Fruit fly (Drosophila melanogaster) whole organism, wandering third instar larva: ENCODE measurements around the gene r.
A peak's percentile ranks its signal among the peaks of the same experiment; 100 is the strongest.

Source experiments
- Abd-B ChIP-seq: fragments of >200 bp; optimal IDR thresholded peaks from 2 replicates; lab custom pipeline; 2017; ENCODE audit warnings: missing biosample characterization, missing genetic modification characterization
- CG32264 ChIP-seq: fragments of 200-800 bp; sonication (Bioruptor generic); optimal IDR thresholded peaks from 2 replicates; lab custom pipeline; 2016; ENCODE audit warnings: missing biosample characterization, missing genetic modification characterization
- CG9705 ChIP-seq: fragments of 200-800 bp; sonication (Bioruptor generic); optimal IDR thresholded peaks from 2 replicates; lab custom pipeline; 2018; ENCODE audit warnings: missing biosample characterization, mild to moderate bottlenecking, missing genetic modification characterization
- CrebA ChIP-seq: fragments of 200-800 bp; sonication (Bioruptor generic); optimal IDR thresholded peaks from 2 replicates; lab custom pipeline; 2016; ENCODE audit warnings: missing biosample characterization, mild to moderate bottlenecking, missing genetic modification characterization, borderline replicate concordance
- Dfd ChIP-seq: fragments of >200 bp; optimal IDR thresholded peaks from 2 replicates; lab custom pipeline; 2017; ENCODE audit warnings: missing biosample characterization, missing genetic modification characterization
- Dif ChIP-seq: fragments of 200-275, 200-300 bp; sonication (Bioruptor generic); optimal IDR thresholded peaks from 2 replicates; lab custom pipeline; 2018; ENCODE audit warnings: missing biosample characterization, missing genetic modification characterization; ENCODE audit not compliant: partially characterized antibody
- GATAd ChIP-seq: sonication (Bioruptor generic); optimal IDR thresholded peaks from 2 replicates; lab custom pipeline; 2016; ENCODE audit warnings: missing biosample characterization, missing genetic modification characterization
- HLH106 ChIP-seq: fragments of 200-800 bp; optimal IDR thresholded peaks from 3 replicates; lab custom pipeline; 2019; ENCODE audit warnings: missing biosample characterization, mild to moderate bottlenecking, missing genetic modification characterization, moderate library complexity
- Hnf4 ChIP-seq: fragments of 200-800 bp; sonication (Bioruptor generic); optimal IDR thresholded peaks from 2 replicates; lab custom pipeline; 2016; ENCODE audit warnings: missing biosample characterization, mild to moderate bottlenecking, missing genetic modification characterization
- Hr78 ChIP-seq: fragments of >200 bp; optimal IDR thresholded peaks from 2 replicates; lab custom pipeline; 2017; ENCODE audit warnings: missing biosample characterization, missing genetic modification characterization
- Jra ChIP-seq: sonication (Bioruptor generic); optimal IDR thresholded peaks from 2 replicates; lab custom pipeline; 2016; ENCODE audit warnings: missing biosample characterization, missing genetic modification characterization
- Mio ChIP-seq: sonication (Bioruptor generic); optimal IDR thresholded peaks from 2 replicates; lab custom pipeline; 2016; ENCODE audit warnings: missing biosample characterization, missing genetic modification characterization
- Myc ChIP-seq: fragments of >200 bp; optimal IDR thresholded peaks from 2 replicates; lab custom pipeline; 2017
- N ChIP-seq: fragments of >200 bp; optimal IDR thresholded peaks from 2 replicates; lab custom pipeline; 2018; ENCODE audit warnings: missing biosample characterization, missing external identifiers, missing genetic modification characterization
- OdsH ChIP-seq: fragments of 200-800 bp; sonication (Bioruptor generic); optimal IDR thresholded peaks from 2 replicates; lab custom pipeline; 2016; ENCODE audit warnings: missing biosample characterization, mild to moderate bottlenecking, missing genetic modification characterization
- Rel ChIP-seq, 2 experiments: fragments of 200-800 bp; sonication (Bioruptor generic) in 1 of 2; optimal IDR thresholded peaks; 2 replicates in 1 of 2; 3 replicates in 1 of 2; lab custom pipeline; 2016 to 2019; ENCODE audit warnings: mild to moderate bottlenecking in 2 of 2, missing biosample characterization in 2 of 2, missing genetic modification characterization in 2 of 2, moderate library complexity in 1 of 2
- Sp1 ChIP-seq: fragments of 200-800 bp; sonication (Bioruptor generic); optimal IDR thresholded peaks from 3 replicates; lab custom pipeline; 2019; ENCODE audit warnings: missing biosample characterization, mild to moderate bottlenecking, missing genetic modification characterization, moderate library complexity
- br ChIP-seq: fragments of 200-800 bp; sonication (Bioruptor generic); optimal IDR thresholded peaks from 2 replicates; lab custom pipeline; 2016; ENCODE audit warnings: missing biosample characterization, missing genetic modification characterization
- brk ChIP-seq: fragments of 200-800 bp; sonication (Bioruptor generic); optimal IDR thresholded peaks from 2 replicates; lab custom pipeline; 2016; ENCODE audit warnings: missing biosample characterization, mild to moderate bottlenecking, missing genetic modification characterization
- dl ChIP-seq, 2 experiments: fragments of 175-275, 200-275 bp in 1 of 2; fragments of 200-275 bp in 1 of 2; sonication (Bioruptor generic); optimal IDR thresholded peaks; lab custom pipeline; 2018; ENCODE audit warnings: mild to moderate bottlenecking in 2 of 2, missing biosample characterization in 2 of 2, missing genetic modification characterization in 2 of 2, moderate library complexity in 2 of 2; ENCODE audit not compliant: partially characterized antibody in 2 of 2, insufficient read depth in 1 of 2
- dmrt93B ChIP-seq: fragments of 200-800 bp; sonication (Bioruptor generic); optimal IDR thresholded peaks from 2 replicates; lab custom pipeline; 2018; ENCODE audit warnings: missing biosample characterization, mild to moderate bottlenecking, missing genetic modification characterization
- dsf ChIP-seq: sonication (Bioruptor generic); optimal IDR thresholded peaks from 2 replicates; lab custom pipeline; 2016; ENCODE audit warnings: missing biosample characterization, missing genetic modification characterization, borderline replicate concordance
- ey ChIP-seq: fragments of 200-800 bp; sonication (Bioruptor generic); optimal IDR thresholded peaks from 2 replicates; lab custom pipeline; 2016; ENCODE audit warnings: missing biosample characterization, missing genetic modification characterization
- foxo ChIP-seq, 2 experiments: fragments of 200-800 bp; sonication (Bioruptor generic); optimal IDR thresholded peaks; 2 replicates in 1 of 2; 3 replicates in 1 of 2; lab custom pipeline; 2016 to 2017; ENCODE audit warnings: missing biosample characterization in 2 of 2, missing genetic modification characterization in 2 of 2
- fru ChIP-seq: fragments of 200-800 bp; sonication (Bioruptor generic); optimal IDR thresholded peaks from 3 replicates; lab custom pipeline; 2016; ENCODE audit warnings: missing biosample characterization, mild to moderate bottlenecking, missing genetic modification characterization
- h ChIP-seq: fragments of 200-800 bp; sonication (Bioruptor generic); optimal IDR thresholded peaks from 3 replicates; lab custom pipeline; 2016; ENCODE audit warnings: missing biosample characterization, mild to moderate bottlenecking, missing genetic modification characterization
- lola ChIP-seq: fragments of >200 bp; optimal IDR thresholded peaks from 2 replicates; lab custom pipeline; 2017; ENCODE audit warnings: missing biosample characterization, missing genetic modification characterization
- psq ChIP-seq: fragments of 200-800 bp; sonication (Bioruptor generic); optimal IDR thresholded peaks from 3 replicates; lab custom pipeline; 2017; ENCODE audit warnings: missing biosample characterization, mild to moderate bottlenecking, missing genetic modification characterization, moderate library complexity
- rgr ChIP-seq: fragments of 200-800 bp; sonication (Bioruptor generic); optimal IDR thresholded peaks from 3 replicates; lab custom pipeline; 2016; ENCODE audit warnings: missing biosample characterization, mild to moderate bottlenecking, missing genetic modification characterization
- sage ChIP-seq: fragments of 200-800 bp; sonication (Bioruptor generic); optimal IDR thresholded peaks from 2 replicates; lab custom pipeline; 2016; ENCODE audit warnings: missing biosample characterization, mild to moderate bottlenecking, missing genetic modification characterization
- sv ChIP-seq: fragments of 200-800 bp; sonication (Bioruptor generic); optimal IDR thresholded peaks from 3 replicates; lab custom pipeline; 2016; ENCODE audit warnings: missing biosample characterization, missing genetic modification characterization
- tai ChIP-seq: sonication (Bioruptor generic); optimal IDR thresholded peaks from 2 replicates; lab custom pipeline; 2016; ENCODE audit warnings: missing biosample characterization, missing genetic modification characterization
- woc ChIP-seq: sonication (Bioruptor generic); optimal IDR thresholded peaks from 2 replicates; lab custom pipeline; 2016; ENCODE audit warnings: missing biosample characterization, mild to moderate bottlenecking, missing genetic modification characterization

r gene

DNA sequence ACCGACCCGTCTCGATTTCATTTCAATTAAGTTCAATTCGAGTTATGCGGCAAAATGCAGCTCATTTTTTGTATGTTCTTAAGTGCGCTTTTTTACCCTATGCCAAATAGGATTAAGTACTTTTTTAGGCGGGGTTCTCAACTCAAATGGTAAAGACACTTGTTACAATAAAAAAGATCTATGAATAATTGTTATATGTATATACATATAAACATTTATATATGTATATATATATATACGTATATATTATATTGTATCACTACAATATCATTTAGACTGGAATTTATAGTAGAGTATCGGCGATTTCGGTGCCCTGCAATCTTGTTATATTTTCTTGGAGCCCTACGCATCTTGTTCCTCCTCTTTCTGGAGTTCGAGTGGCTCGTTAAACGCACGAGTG lies 34.8 kb downstream of the r start:
- no peak for TF ChIP-seq h (GFP tag; lab: Kevin White, UChicago)
- TF ChIP-seq Dif: no peak
- TF ChIP-seq Abd-B (GFP tag; lab: Kevin White, UChicago): no peak
- TF ChIP-seq br: no peak
- TF ChIP-seq CG32264 (GFP tag; lab: Kevin White, UChicago): no peak
- no peak for TF ChIP-seq OdsH (GFP tag; lab: Kevin White, UChicago)
- no peak for TF ChIP-seq lola (GFP tag; lab: Kevin White, UChicago)
- no peak for TF ChIP-seq sv
- no peak for TF ChIP-seq dsf
- TF ChIP-seq fru (GFP tag; lab: Kevin White, UChicago): no peak
- TF ChIP-seq Mio (GFP tag; lab: Kevin White, UChicago): no peak
- TF ChIP-seq Sp1 (GFP tag; lab: Kevin White, UChicago): no peak
- no peak for TF ChIP-seq Jra (GFP tag; lab: Kevin White, UChicago)
- no peak for TF ChIP-seq woc (GFP tag; lab: Kevin White, UChicago)
- TF ChIP-seq Rel (GFP tag; optimal IDR thresholded peaks at IDR 0.05; lab: Kevin White, UChicago): no peak
- no peak for TF ChIP-seq Rel (tag; optimal IDR thresholded peaks at IDR 0.05; lab: Kevin White, UChicago)
- TF ChIP-seq Hr78: no peak
- TF ChIP-seq CG9705 (GFP tag; lab: Kevin White, UChicago): no peak
- no peak for TF ChIP-seq CrebA
- no peak for TF ChIP-seq HLH106 (tag; lab: Kevin White, UChicago)
- no peak for TF ChIP-seq Dfd

DNA sequence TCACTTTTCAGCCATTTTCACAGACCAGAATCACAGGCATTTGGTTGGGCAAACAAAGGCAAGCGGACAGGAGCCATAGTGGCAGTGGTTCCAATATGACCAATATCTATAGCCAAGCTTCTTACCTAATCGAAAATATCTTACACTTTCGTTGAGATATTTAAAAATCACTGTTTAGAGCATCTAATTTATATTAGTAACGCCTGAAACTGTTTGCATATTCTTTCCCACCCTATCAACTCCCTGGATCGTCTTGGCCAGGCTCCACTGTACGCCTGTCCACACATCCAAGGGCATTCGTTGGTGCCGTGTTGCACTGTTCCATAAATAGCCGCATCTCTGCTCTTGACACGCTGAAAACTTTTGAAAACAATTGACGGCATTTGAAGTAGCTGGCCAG lies 35.3 kb downstream of the r start:
- TF ChIP-seq psq (GFP tag; lab: Kevin White, UChicago) (no peak), Hnf4 (GFP tag; lab: Kevin White, UChicago) (no peak), ey (GFP tag; lab: Kevin White, UChicago) (no peak), woc (GFP tag; lab: Kevin White, UChicago) (no peak), N (GFP tag; lab: Kevin White, UChicago) (no peak), Myc (lab: Kevin White, UChicago) (no peak), dl (GFP tag; optimal IDR thresholded peaks at IDR 0.05; lab: Kevin White, UChicago; ENCODE audit: insufficient read depth in 1 of 2, partially characterized antibody in 2 of 2) (no peak), rgr (GFP tag; lab: Kevin White, UChicago) (no peak), sage (GFP tag; lab: Kevin White, UChicago) (no peak), br (no peak), CG9705 (GFP tag; lab: Kevin White, UChicago) (no peak), Dfd (no peak), HLH106 (tag; lab: Kevin White, UChicago) (no peak)
- TF ChIP-seq, all 38 proteins: peak for 0

DNA sequence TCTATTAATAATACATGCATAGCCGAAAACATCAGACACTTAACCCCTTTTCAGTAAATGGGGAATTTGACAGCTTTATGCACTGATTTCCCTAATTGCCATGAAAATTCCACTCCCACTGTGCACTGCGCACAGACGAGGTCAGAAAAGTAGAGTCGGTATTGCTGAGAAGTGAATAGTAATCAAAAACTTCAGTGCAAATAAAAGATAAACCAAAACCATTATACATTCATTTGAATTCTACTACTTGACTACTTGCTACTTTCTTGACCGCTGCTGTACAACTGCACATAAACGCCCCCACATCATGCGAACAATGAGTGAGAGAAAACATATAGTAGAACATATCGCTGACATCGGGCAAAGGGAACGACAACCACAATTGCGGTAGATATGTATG lies 36.3 kb downstream of the r start:
- TF ChIP-seq ey (GFP tag; lab: Kevin White, UChicago) (peak; percentile 61), psq (GFP tag; lab: Kevin White, UChicago) (peak; percentile 24), N (GFP tag; lab: Kevin White, UChicago) (no peak), OdsH (GFP tag; lab: Kevin White, UChicago) (peak; percentile 54), dmrt93B (peak; percentile 28), rgr (GFP tag; lab: Kevin White, UChicago) (peak; percentile 74), CG32264 (GFP tag; lab: Kevin White, UChicago) (no peak), GATAd (GFP tag; lab: Kevin White, UChicago) (no peak), tai (no peak), brk (GFP tag; lab: Kevin White, UChicago) (no peak), br (peak; percentile 49), CG9705 (GFP tag; lab: Kevin White, UChicago) (peak; percentile 2), dsf (no peak), fru (GFP tag; lab: Kevin White, UChicago) (peak; percentile 59), CrebA (no peak), foxo (GFP tag; optimal IDR thresholded peaks at IDR 0.05; lab: Kevin White, UChicago) (peak in 1 of 2 experiments; percentile 67), woc (GFP tag; lab: Kevin White, UChicago) (peak; percentile 7), Rel (GFP tag; optimal IDR thresholded peaks at IDR 0.05; lab: Kevin White, UChicago) (no peak), Rel (tag; optimal IDR thresholded peaks at IDR 0.05; lab: Kevin White, UChicago) (no peak), Hnf4 (GFP tag; lab: Kevin White, UChicago) (peak; percentile 38), h (GFP tag; lab: Kevin White, UChicago) (peak; percentile 68), Sp1 (GFP tag; lab: Kevin White, UChicago) (peak; percentile 20), sv (peak; percentile 57), HLH106 (tag; lab: Kevin White, UChicago) (peak; percentile 61)

DNA sequence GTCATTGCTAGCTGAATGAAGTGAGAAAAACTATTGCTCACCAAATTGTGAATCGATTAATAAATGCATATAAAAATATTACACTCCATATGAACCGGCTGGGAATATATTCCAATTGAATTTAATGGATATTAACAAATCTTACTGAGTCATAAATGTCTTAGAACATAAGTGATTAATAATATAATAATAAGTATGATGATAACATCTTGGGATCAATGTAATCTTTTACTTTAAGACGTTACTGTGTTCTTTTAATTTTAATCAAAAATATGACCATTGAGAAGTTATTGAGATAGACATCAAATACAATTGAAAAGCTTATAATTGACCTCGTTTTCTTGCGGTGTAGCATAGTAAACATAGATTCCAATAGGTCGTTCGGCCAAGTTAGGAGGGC lies 37.2 kb downstream of the r start:
- no peak for TF ChIP-seq dmrt93B
- peak in 1 of 2 experiments; percentile 4 for TF ChIP-seq foxo (GFP tag; optimal IDR thresholded peaks at IDR 0.05; lab: Kevin White, UChicago)
